Worm (Caenorhabditis elegans): ENCODE measurements around the gene Y62E10A.23.
A peak's percentile ranks its signal among the peaks of the same experiment; 100 is the strongest.
"Not testable (repeated sequence)": the region's sequence is repeated elsewhere in the genome, so short reads cannot be mapped to it uniquely, and the experiment has no call there.

Y62E10A.23 gene

ce11 chrIV:13408018-13408417 is 21.9 kb downstream of the Y62E10A.23 start, which contains the start of gene Y62E10A.19:
Y62E10A.19 (minus strand) TSS chrIV:13408306.
- no peak for TF ChIP-seq ceh-6 (GFP tag; optimal IDR thresholded peaks at IDR 0.05)

ce11 chrIV:13412845-13413383 is 26.8 kb downstream of the Y62E10A.23 start, which contains the start of gene gcl-1:
gcl-1 (minus strand) TSS chrIV:13412895.
- TF ChIP-seq nfya-1 (tag; optimal IDR thresholded peaks at IDR 0.05) (peak; percentile 11), ceh-30 (tag; optimal IDR thresholded peaks at IDR 0.05) (no peak), hlh-8 (tag; optimal IDR thresholded peaks at IDR 0.05) (peak; percentile 13), hlh-30 (tag; optimal IDR thresholded peaks at IDR 0.05; ENCODE audit: insufficient read depth) (peak; percentile 55), K09A11.1 (tag; optimal IDR thresholded peaks at IDR 0.05; ENCODE audit: insufficient read depth) (no peak)

DNA sequence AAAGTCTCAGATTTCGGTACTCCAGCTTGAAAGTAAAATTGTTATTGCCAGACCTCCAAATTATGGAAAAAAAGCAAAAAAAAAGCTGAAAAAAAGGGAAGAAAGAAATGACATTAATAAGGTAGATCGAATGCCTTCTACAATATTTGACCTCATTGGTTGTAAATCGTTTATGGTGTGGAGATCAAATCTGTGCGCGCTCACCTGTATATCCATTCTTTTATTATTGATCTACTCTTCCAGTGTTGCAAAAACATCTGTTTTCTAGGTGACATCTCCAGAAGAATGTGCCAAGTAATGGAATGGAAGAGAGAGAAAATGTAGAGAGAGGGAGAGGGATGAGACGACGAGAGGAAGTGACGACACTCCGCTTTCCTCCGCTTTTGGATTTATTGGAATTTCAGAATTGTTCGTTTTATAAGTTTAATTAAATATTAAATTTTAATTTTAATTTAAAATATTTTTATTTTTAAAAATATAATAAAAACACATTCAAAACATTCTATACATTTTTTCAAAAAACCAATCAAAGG is 29.7 kb downstream of the Y62E10A.23 start, which contains the start of the genes pik-1 and aptf-2:
Gene pik-1 (plus strand): TSS at position 303 of the 533 bp plus-strand sequence.
Gene aptf-2 (minus strand): TSS at position 313 of the 533 bp plus-strand sequence.
- no peak for TF ChIP-seq fkh-10 (GFP tag; optimal IDR thresholded peaks at IDR 0.05)
- TF ChIP-seq ceh-9 (tag; optimal IDR thresholded peaks at IDR 0.05): no peak
- no peak for TF ChIP-seq unc-3 (GFP tag; conservative IDR thresholded peaks at IDR 0.05)
- TF ChIP-seq unc-3 (tag; optimal IDR thresholded peaks at IDR 0.05): no peak
- no peak for TF ChIP-seq ceh-14 (tag; optimal IDR thresholded peaks at IDR 0.05)
- TF ChIP-seq pag-3 (tag; optimal IDR thresholded peaks at IDR 0.05; ENCODE audit: borderline replicate concordance): no peak
- no peak for TF ChIP-seq unc-55 (GFP tag; optimal IDR thresholded peaks at IDR 0.05)
- TF ChIP-seq sdc-2 (tag; optimal IDR thresholded peaks at IDR 0.05): no peak
- TF ChIP-seq nhr-11 (tag; optimal IDR thresholded peaks at IDR 0.05): no peak

ce11 chrIV:13422200-13422599 is 36.1 kb downstream of the Y62E10A.23 start, which contains the start of gene nol-9:
nol-9 (plus strand) TSS chrIV:13422500.
- TF ChIP-seq Y22D7AL.16 (tag; optimal IDR thresholded peaks at IDR 0.05) (no peak), tbx-2 (tag; optimal IDR thresholded peaks at IDR 0.05) (no peak)

DNA sequence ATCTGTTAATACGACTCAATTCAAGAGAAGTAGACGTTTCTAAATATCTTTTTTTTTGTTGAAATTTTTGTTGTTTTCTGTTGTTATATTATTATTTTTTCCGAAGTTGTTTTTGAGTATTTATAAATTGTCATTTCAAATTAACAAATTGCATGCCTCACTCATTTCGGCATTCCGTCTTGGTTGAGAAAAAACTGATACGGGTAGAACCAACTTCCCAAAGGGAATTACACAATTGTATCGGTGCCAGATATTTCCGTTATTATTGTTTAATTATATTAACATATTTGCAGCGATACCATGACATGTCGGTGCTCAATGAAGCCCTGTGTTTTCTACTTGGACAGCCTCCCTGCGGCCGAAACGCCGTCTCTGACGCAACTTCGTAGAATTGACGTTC is 43.1 kb downstream of the Y62E10A.23 start, which contains the start of gene K09B11.4:
Gene K09B11.4 (plus strand): TSS at position 301 of the 400 bp plus-strand sequence.
- TF ChIP-seq ets-4 (tag; optimal IDR thresholded peaks at IDR 0.05) (no peak), dmd-4 (tag; optimal IDR thresholded peaks at IDR 0.05; ENCODE audit: borderline replicate concordance) (no peak), che-1 (tag; optimal IDR thresholded peaks at IDR 0.05) (no peak), pqm-1 (tag; optimal IDR thresholded peaks at IDR 0.05) (no peak), pax-1 (tag; optimal IDR thresholded peaks at IDR 0.05) (no peak), fax-1 (tag; optimal IDR thresholded peaks at IDR 0.05) (no peak)

DNA sequence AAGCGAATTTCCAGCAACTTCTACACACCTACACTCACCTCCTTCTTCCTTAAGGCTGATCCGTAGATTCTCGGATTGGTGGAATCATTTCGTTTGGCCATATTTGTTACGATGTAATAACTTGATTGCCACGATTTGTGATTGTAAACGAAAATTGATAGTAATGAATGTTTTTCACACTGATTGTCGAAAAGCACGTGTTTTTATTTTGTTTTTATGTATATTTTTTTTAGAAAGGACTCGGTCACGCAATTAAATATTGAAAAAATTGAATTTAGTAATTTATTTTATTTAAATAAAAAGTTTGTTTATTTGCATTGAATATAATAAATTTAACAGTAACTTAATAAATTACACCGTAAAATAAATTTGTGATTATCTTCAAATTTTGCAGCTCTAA is 47.8 kb downstream of the Y62E10A.23 start, which contains the start of gene K09B11.5:
Gene K09B11.5 (minus strand): TSS at position 101 of the 400 bp plus-strand sequence.
- not testable (repeated sequence) for TF ChIP-seq ceh-34, ttx-3, fkh-6 (tag; optimal IDR thresholded peaks at IDR 0.05)
